Worm (Caenorhabditis elegans): ENCODE measurements around the gene hpl-1.

The hpl-1 gene

ce11 chrX:13234879-13235278 is 10.3 kb upstream of the hpl-1 start, which contains the start of gene K08H2.2:
Gene K08H2.2 (minus strand): TSS chrX:13234979.
- TF ChIP-seq odd-2 (tag; optimal IDR thresholded peaks at IDR 0.05) (no peak), zip-5 (tag; optimal IDR thresholded peaks at IDR 0.05) (no peak), ztf-16 (tag; optimal IDR thresholded peaks at IDR 0.05) (no peak), unc-3 (GFP tag; conservative IDR thresholded peaks at IDR 0.05) (no peak), unc-3 (tag; optimal IDR thresholded peaks at IDR 0.05) (no peak), pat-9 (tag; optimal IDR thresholded peaks at IDR 0.05) (no peak), ets-4 (tag; optimal IDR thresholded peaks at IDR 0.05) (no peak), ceh-48 (tag; optimal IDR thresholded peaks at IDR 0.05) (no peak), K09A11.1 (tag; optimal IDR thresholded peaks at IDR 0.05; ENCODE audit: insufficient read depth) (no peak), gmeb-2 (tag; optimal IDR thresholded peaks at IDR 0.05) (no peak), fkh-10 (GFP tag; optimal IDR thresholded peaks at IDR 0.05) (no peak), pros-1 (tag; optimal IDR thresholded peaks at IDR 0.05) (no peak)

DNA sequence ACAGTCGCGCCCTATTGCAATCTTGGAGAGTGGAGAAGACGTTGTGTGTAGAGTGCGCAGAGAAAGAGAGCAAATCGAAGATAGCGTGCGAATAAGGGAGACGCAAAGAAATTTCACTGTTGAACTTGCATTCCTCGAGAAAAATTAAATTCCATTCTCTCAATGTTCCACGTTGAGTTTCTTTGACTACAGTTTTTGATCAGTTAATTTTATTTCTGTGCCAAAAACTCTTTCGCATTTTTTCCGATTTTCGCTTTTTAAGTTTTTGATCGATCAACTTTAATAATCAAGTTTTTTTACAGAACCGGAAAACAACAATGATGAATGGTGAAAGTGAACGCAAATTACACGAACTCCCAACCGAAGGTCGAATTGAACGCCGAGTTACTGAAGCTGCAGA is 8.1 kb upstream of the hpl-1 start, which contains the start of gene K08H2.3:
Gene K08H2.3, plus strand, starts transcription at position 301 of the 400 bp plus-strand sequence.
- no peak for TF ChIP-seq ceh-34 (tag; optimal IDR thresholded peaks at IDR 0.05)
- no peak for TF ChIP-seq hlh-15 (tag; optimal IDR thresholded peaks at IDR 0.05)
- TF ChIP-seq eyg-1 (tag; optimal IDR thresholded peaks at IDR 0.05): no peak
- no peak for TF ChIP-seq K02D7.2 (tag; optimal IDR thresholded peaks at IDR 0.05)
- TF ChIP-seq sdc-2 (tag; optimal IDR thresholded peaks at IDR 0.05): no peak
- TF ChIP-seq rnt-1 (tag; optimal IDR thresholded peaks at IDR 0.05): no peak
- TF ChIP-seq unc-3 (GFP tag; conservative IDR thresholded peaks at IDR 0.05): no peak
- TF ChIP-seq unc-3 (tag; optimal IDR thresholded peaks at IDR 0.05): no peak
- no peak for TF ChIP-seq ceh-22 (tag; optimal IDR thresholded peaks at IDR 0.05)
- no peak for TF ChIP-seq ztf-16 (tag; optimal IDR thresholded peaks at IDR 0.05)
- no peak for TF ChIP-seq dmd-4 (tag; optimal IDR thresholded peaks at IDR 0.05; ENCODE audit: borderline replicate concordance)
- TF ChIP-seq fkh-10 (GFP tag; optimal IDR thresholded peaks at IDR 0.05): no peak
- no peak for TF ChIP-seq ceh-2 (tag; optimal IDR thresholded peaks at IDR 0.05)
- no peak for TF ChIP-seq nhr-11 (tag; optimal IDR thresholded peaks at IDR 0.05)
- TF ChIP-seq pat-9 (tag; optimal IDR thresholded peaks at IDR 0.05): no peak
- no peak for TF ChIP-seq ceh-24 (tag; optimal IDR thresholded peaks at IDR 0.05)
- no peak for TF ChIP-seq sox-4 (tag; optimal IDR thresholded peaks at IDR 0.05)
- TF ChIP-seq C38D4.7 (GFP tag; optimal IDR thresholded peaks at IDR 0.05): no peak
- TF ChIP-seq Y22D7AL.16 (tag; optimal IDR thresholded peaks at IDR 0.05): no peak

- no peak for TF ChIP-seq elt-2 (tag; optimal IDR thresholded peaks at IDR 0.05)
- TF ChIP-seq pat-9 (tag; optimal IDR thresholded peaks at IDR 0.05): no peak
Observed at ce11 chrX:13238197-13238596, 7.0 kb upstream of the hpl-1 start, which contains the start of gene K08H2.4. Gene K08H2.4 (plus strand): TSS chrX:13238497.

- no peak for TF ChIP-seq mec-3 (tag; optimal IDR thresholded peaks at IDR 0.05; ENCODE audit: borderline replicate concordance)
- no peak for TF ChIP-seq gmeb-2 (tag; optimal IDR thresholded peaks at IDR 0.05)
- TF ChIP-seq syd-9 (tag; optimal IDR thresholded peaks at IDR 0.05): no peak
- no peak for TF ChIP-seq sdc-2 (tag; optimal IDR thresholded peaks at IDR 0.05)
- no peak for TF ChIP-seq madf-2 (tag; optimal IDR thresholded peaks at IDR 0.05)
Observed at ce11 chrX:13242231-13242630, 3.0 kb upstream of the hpl-1 start, which contains the start of gene K08H2.5. Gene K08H2.5 (minus strand): TSS chrX:13242331.

DNA sequence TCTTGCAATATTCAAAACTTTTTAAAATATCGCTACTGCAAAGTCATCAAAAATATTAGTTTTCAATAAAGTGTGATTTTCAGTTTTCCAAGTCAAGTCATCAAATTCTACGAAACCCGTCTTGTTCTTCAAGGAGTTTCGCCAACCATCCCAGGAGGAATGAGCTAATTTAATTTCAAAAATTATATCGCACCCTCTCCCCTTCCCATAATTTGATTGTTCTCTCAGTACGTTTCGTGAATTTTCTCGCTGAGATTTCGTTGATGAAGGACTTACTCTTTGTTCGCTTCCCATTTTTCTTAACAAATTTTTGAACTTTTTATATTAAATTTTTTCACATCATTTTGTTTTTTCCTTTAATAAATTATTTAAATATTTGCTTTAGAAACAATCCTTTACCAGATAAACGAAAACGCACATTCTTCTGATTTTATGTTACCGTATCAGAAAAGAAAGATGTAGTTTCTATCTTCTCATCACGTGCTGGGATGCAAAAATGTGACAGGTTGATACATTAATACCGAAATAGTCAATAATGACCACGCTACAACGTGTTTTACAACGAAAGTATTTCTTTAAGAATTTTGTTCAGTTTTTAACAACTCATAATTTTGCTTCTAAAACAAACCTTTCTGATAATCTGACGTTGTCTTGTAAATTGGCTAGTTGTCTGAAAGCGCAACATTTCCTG is 1.6 kb downstream of the hpl-1 start:
- TF ChIP-seq odd-2 (tag; optimal IDR thresholded peaks at IDR 0.05): no peak
- TF ChIP-seq zip-5 (tag; optimal IDR thresholded peaks at IDR 0.05): no peak
- TF ChIP-seq elt-4 (tag; optimal IDR thresholded peaks at IDR 0.05): no peak
- TF ChIP-seq pag-3 (tag; optimal IDR thresholded peaks at IDR 0.05; ENCODE audit: borderline replicate concordance): no peak
- no peak for TF ChIP-seq hlh-6 (tag; optimal IDR thresholded peaks at IDR 0.05)
- TF ChIP-seq unc-42 (tag; optimal IDR thresholded peaks at IDR 0.05): peak; percentile 97

Data from whole organism, late embryonic.